Worm (Caenorhabditis elegans) whole organism, L1 larva: Measurements from ENCODE around the gene F18A11.3.
A peak's percentile ranks its signal among the peaks of the same experiment; 100 is the strongest.
"Not testable (repeated sequence)": the region's sequence is repeated elsewhere in the genome, so short reads cannot be mapped to it uniquely, and the experiment has no call there.

Experiments used
- C16A3.4 ChIP-seq: fragments of 150-350 bp; optimal IDR thresholded peaks from 2 replicates; lab custom pipeline; 2014; ENCODE audit warnings: missing biosample characterization, missing genetic modification characterization
- C34B4.2 ChIP-seq: sonication (generic microtip); optimal IDR thresholded peaks from 2 replicates; lab custom pipeline; 2017; ENCODE audit warnings: mild to moderate bottlenecking, missing genetic modification characterization, missing compliant biosample characterization
- F16B12.6 ChIP-seq: fragments of 150-350 bp; optimal IDR thresholded peaks from 2 replicates; lab custom pipeline; 2014; ENCODE audit warnings: missing biosample characterization, missing genetic modification characterization
- alr-1 ChIP-seq: fragments of 200-800 bp; sonication (Bioruptor generic); optimal IDR thresholded peaks from 2 replicates; lab custom pipeline; 2018; ENCODE audit warnings: borderline replicate concordance, mild to moderate bottlenecking, missing genetic modification characterization, missing compliant biosample characterization
- aly-2 ChIP-seq: fragments of 150-350 bp; optimal IDR thresholded peaks from 2 replicates; lab custom pipeline; 2014; ENCODE audit warnings: missing biosample characterization, missing genetic modification characterization
- ama-1 ChIP-seq: fragments of 150-350 bp; optimal IDR thresholded peaks from 2 replicates; lab custom pipeline; 2014
- blmp-1 ChIP-seq: fragments of 150-350 bp; optimal IDR thresholded peaks from 2 replicates; lab custom pipeline; 2014; ENCODE audit warnings: missing biosample characterization, missing genetic modification characterization
- ceh-63 ChIP-seq: fragments of 200-800 bp; sonication (Bioruptor generic); optimal IDR thresholded peaks from 2 replicates; lab custom pipeline; 2018; ENCODE audit warnings: mild to moderate bottlenecking, missing genetic modification characterization, missing compliant biosample characterization
- ceh-8 ChIP-seq: fragments of 200-800 bp; sonication (Bioruptor generic); optimal IDR thresholded peaks from 2 replicates; lab custom pipeline; 2018; ENCODE audit warnings: mild to moderate bottlenecking, missing genetic modification characterization, moderate library complexity, missing compliant biosample characterization
- ceh-88 ChIP-seq: fragments of 200-800 bp; sonication (Bioruptor generic); IDR thresholded peaks from 2 replicates; pipeline ENCODE4 v1.3.6; 2022; ENCODE audit warnings: missing genetic modification characterization, missing compliant biosample characterization
- dpl-1 ChIP-seq, 3 experiments: fragments of 150-350 bp in 2 of 3; sonication (generic microtip) in 1 of 3; optimal IDR thresholded peaks; 2 replicates each; lab custom pipeline; 2014 to 2017; ENCODE audit warnings: missing biosample characterization in 3 of 3, missing genetic modification characterization in 3 of 3, missing genetic modification reagents in 3 of 3
- dsc-1 ChIP-seq: sonication (generic microtip); optimal IDR thresholded peaks from 2 replicates; lab custom pipeline; 2016; ENCODE audit warnings: mild to moderate bottlenecking, missing genetic modification characterization, missing compliant biosample characterization
- efl-1 ChIP-seq, 4 experiments: fragments of 150-350 bp; optimal IDR thresholded peaks in 3 of 4; peaks in 1 of 4; 1 replicate in 1 of 4; 2 replicates in 3 of 4; lab custom pipeline; 2014; ENCODE audit warnings: missing biosample characterization in 2 of 4, missing genetic modification characterization in 2 of 4, missing genetic modification reagents in 2 of 4
- egl-13 ChIP-seq: sonication (generic microtip); optimal IDR thresholded peaks from 2 replicates; lab custom pipeline; 2016; ENCODE audit warnings: missing genotype, missing genetic modification reagents, missing genetic modification characterization, missing compliant biosample characterization
- elt-2 ChIP-seq: sonication (generic microtip); optimal IDR thresholded peaks from 2 replicates; lab custom pipeline; 2016; ENCODE audit warnings: missing genetic modification characterization, mild to moderate bottlenecking, inconsistent platforms, missing compliant biosample characterization, missing genetic modification reagents
- elt-3 ChIP-seq, 6 experiments: fragments of 150-350 bp in 1 of 6; sonication (generic microtip); optimal IDR thresholded peaks; 2 replicates each; lab custom pipeline; 2017 to 2018; ENCODE audit warnings: missing biosample characterization in 6 of 6, missing genetic modification characterization in 6 of 6, inconsistent platforms in 1 of 6
- fkh-10 ChIP-seq: sonication (generic microtip); optimal IDR thresholded peaks from 2 replicates; lab custom pipeline; 2017; ENCODE audit warnings: missing biosample characterization, missing genetic modification reagents, missing genetic modification characterization
- fos-1 ChIP-seq: fragments of 150-350 bp; optimal IDR thresholded peaks from 2 replicates; lab custom pipeline; 2014; ENCODE audit warnings: missing biosample characterization, missing genetic modification characterization
- grh-1 ChIP-seq: fragments of 200-800 bp; sonication (Bioruptor generic); IDR thresholded peaks from 2 replicates; pipeline ENCODE4 v1.3.6; 2022; ENCODE audit warnings: missing genetic modification reagents, missing genetic modification characterization, missing compliant biosample characterization
- hlh-4 ChIP-seq: sonication (generic microtip); optimal IDR thresholded peaks from 2 replicates; lab custom pipeline; 2016; ENCODE audit warnings: mild to moderate bottlenecking, missing genetic modification characterization, missing compliant biosample characterization
- irx-1 ChIP-seq: sonication (generic microtip); optimal IDR thresholded peaks from 2 replicates; lab custom pipeline; 2016; ENCODE audit warnings: missing genetic modification characterization, missing compliant biosample characterization
- jun-1 ChIP-seq: fragments of 150-350 bp; optimal IDR thresholded peaks from 2 replicates; lab custom pipeline; 2014; ENCODE audit warnings: missing biosample characterization, missing genetic modification reagents, missing genetic modification characterization
- lin-35 ChIP-seq, 2 experiments: fragments of 150-350 bp; optimal IDR thresholded peaks; 2 replicates each; lab custom pipeline; 2014; ENCODE audit warnings: missing biosample characterization in 2 of 2, missing genetic modification characterization in 2 of 2, missing genetic modification reagents in 2 of 2
- lin-39 ChIP-seq: fragments of 150-350 bp; optimal IDR thresholded peaks from 2 replicates; lab custom pipeline; 2014; ENCODE audit warnings: missing biosample characterization, missing genetic modification reagents, missing genetic modification characterization
- lir-3 ChIP-seq: sonication (generic microtip); optimal IDR thresholded peaks from 2 replicates; lab custom pipeline; 2016; ENCODE audit warnings: mild to moderate bottlenecking, missing genetic modification characterization, moderate library complexity, missing compliant biosample characterization; ENCODE audit not compliant: poor library complexity
- lsy-2 ChIP-seq, 2 experiments: fragments of 150-350 bp; optimal IDR thresholded peaks; 2 replicates each; lab custom pipeline; 2014; ENCODE audit warnings: missing biosample characterization in 2 of 2, missing genetic modification characterization in 2 of 2
- mdl-1 ChIP-seq, 2 experiments: fragments of 150-350 bp; optimal IDR thresholded peaks; 2 replicates each; lab custom pipeline; 2014 to 2017; ENCODE audit warnings: missing biosample characterization in 2 of 2, missing genetic modification characterization in 2 of 2, inconsistent platforms in 1 of 2
- mef-2 ChIP-seq: fragments of 150-350 bp; optimal IDR thresholded peaks from 2 replicates; lab custom pipeline; 2014; ENCODE audit warnings: missing biosample characterization, missing genetic modification characterization
- nhr-11 ChIP-seq: fragments of 150-350 bp; optimal IDR thresholded peaks from 2 replicates; lab custom pipeline; 2014; ENCODE audit warnings: missing biosample characterization, missing genetic modification characterization
- nhr-12 ChIP-seq: sonication (generic microtip); optimal IDR thresholded peaks from 2 replicates; lab custom pipeline; 2017; ENCODE audit warnings: missing biosample characterization, missing genetic modification characterization
- nhr-28 ChIP-seq: fragments of 150-350 bp; optimal IDR thresholded peaks from 2 replicates; lab custom pipeline; 2014; ENCODE audit warnings: missing biosample characterization, missing genetic modification characterization
- nhr-84 ChIP-seq: sonication (generic microtip); optimal IDR thresholded peaks from 2 replicates; lab custom pipeline; 2017; ENCODE audit warnings: missing biosample characterization, missing genetic modification characterization
- nhr-85 ChIP-seq: sonication (generic microtip); peaks from one replicate; lab custom pipeline; 2016; ENCODE audit warnings: missing genetic modification characterization, inconsistent platforms, missing compliant biosample characterization
- nhr-90 ChIP-seq: sonication (generic microtip); optimal IDR thresholded peaks from 2 replicates; lab custom pipeline; 2016; ENCODE audit warnings: mild to moderate bottlenecking, missing genetic modification characterization, missing compliant biosample characterization; ENCODE audit not compliant: poor library complexity
- pag-3 ChIP-seq: sonication (generic microtip); optimal IDR thresholded peaks from 2 replicates; lab custom pipeline; 2017; ENCODE audit warnings: missing genetic modification characterization, mild to moderate bottlenecking, missing compliant biosample characterization, antibody characterized with exemption, borderline replicate concordance; ENCODE audit not compliant: insufficient read depth
- skn-1 ChIP-seq: fragments of 150-350 bp; optimal IDR thresholded peaks from 2 replicates; lab custom pipeline; 2014; ENCODE audit warnings: missing biosample characterization, missing genetic modification characterization
- snu-23 ChIP-seq: sonication (generic microtip); optimal IDR thresholded peaks from 2 replicates; lab custom pipeline; 2016; ENCODE audit warnings: missing genetic modification characterization, missing compliant biosample characterization
- sup-37 ChIP-seq: fragments of 200-800 bp; sonication (Bioruptor generic); optimal IDR thresholded peaks from 2 replicates; lab custom pipeline; 2018; ENCODE audit warnings: mild to moderate bottlenecking, missing genetic modification characterization, missing compliant biosample characterization
- swsn-7 ChIP-seq: sonication (generic microtip); optimal IDR thresholded peaks from 2 replicates; lab custom pipeline; 2016; ENCODE audit warnings: missing genetic modification characterization, missing compliant biosample characterization
- tbx-2 ChIP-seq: sonication (generic microtip); optimal IDR thresholded peaks from 2 replicates; lab custom pipeline; 2016; ENCODE audit warnings: missing genetic modification characterization, missing compliant biosample characterization
- tlp-1 ChIP-seq: fragments of 150-350 bp; optimal IDR thresholded peaks from 2 replicates; lab custom pipeline; 2014; ENCODE audit warnings: missing biosample characterization, missing genetic modification characterization
- unc-30 ChIP-seq: sonication (generic microtip); optimal IDR thresholded peaks from 2 replicates; lab custom pipeline; 2017; ENCODE audit warnings: missing biosample characterization, missing genetic modification characterization
- unc-98 ChIP-seq: fragments of 200-800 bp; sonication (Bioruptor generic); IDR thresholded peaks from 2 replicates; pipeline ENCODE4 v1.3.6; 2022; ENCODE audit warnings: missing genetic modification characterization, missing compliant biosample characterization
- vab-15 ChIP-seq: sonication (generic microtip); optimal IDR thresholded peaks from 2 replicates; lab custom pipeline; 2017; ENCODE audit warnings: missing genotype, mild to moderate bottlenecking, missing genetic modification characterization, missing compliant biosample characterization
- ztf-11 ChIP-seq, 2 experiments: sonication (generic microtip); optimal IDR thresholded peaks; 2 replicates each; lab custom pipeline; 2016 to 2017; ENCODE audit warnings: missing genetic modification characterization in 2 of 2, missing biosample characterization in 1 of 2, missing compliant biosample characterization in 1 of 2

Gene F18A11.3

ce11 chrII:13043433-13044054 lies 6.9 kb upstream of the F18A11.3 start, which contains the start of gene puf-6:
Gene puf-6, minus strand, starts transcription at chrII:13043445.
- not testable (repeated sequence) for TF ChIP-seq blmp-1; egl-13 (tag; lab: Kevin White, UChicago); nhr-11

- TF ChIP-seq grh-1 (GFP tag; lab: Robert Waterston, UW); nhr-85 (tag; lab: Kevin White, UChicago); nhr-90 (tag; lab: Kevin White, UChicago): not testable (repeated sequence)
These were observed 4.9 kb downstream of the F18A11.3 start, which contains the start of gene F18A11.2 for ce11 chrII:13031649-13032191. Gene F18A11.2, plus strand, starts transcription at chrII:13031699.

- no peak for TF ChIP-seq lin-39 (tag; lab: Kevin White, UChicago)
- no peak for TF ChIP-seq nhr-12
- TF ChIP-seq ztf-11 (tag; optimal IDR thresholded peaks at IDR 0.05; lab: Kevin White, UChicago): no peak
- peak; percentile 47 for TF ChIP-seq C16A3.4 (tag; lab: Kevin White, UChicago)
- peak; percentile 22 to 81 for TF ChIP-seq lsy-2 (tag; optimal IDR thresholded peaks at IDR 0.05; lab: Kevin White, UChicago)
- TF ChIP-seq fos-1 (tag; lab: Kevin White, UChicago): peak; percentile 59
- TF ChIP-seq efl-1 (optimal IDR thresholded peaks at IDR 0.05; lab: Kevin White, UChicago): peak; percentile 73 to 81
- peak; percentile 81 to 97 for TF ChIP-seq efl-1 (GFP tag; optimal IDR thresholded peaks at IDR 0.05 in 1 of 2; lab: Kevin White, UChicago)
- TF ChIP-seq lin-35 (GFP tag; optimal IDR thresholded peaks at IDR 0.05; lab: Kevin White, UChicago): peak; percentile 42 to 80
- TF ChIP-seq jun-1: peak; percentile 43
- TF ChIP-seq unc-98 (GFP tag; lab: Robert Waterston, UW): no peak
- TF ChIP-seq sup-37 (GFP tag; lab: Kevin White, UChicago): no peak
- peak; percentile 50 to 83 (median 60) for TF ChIP-seq dpl-1 (GFP tag; optimal IDR thresholded peaks at IDR 0.05; lab: Kevin White, UChicago)
- TF ChIP-seq nhr-84 (tag; lab: Kevin White, UChicago): no peak
- TF ChIP-seq ceh-63 (GFP tag; lab: Kevin White, UChicago): no peak
- TF ChIP-seq dsc-1: peak; percentile 13
- peak; percentile 1 for TF ChIP-seq aly-2 (tag; lab: Kevin White, UChicago)
- TF ChIP-seq ceh-88: no peak; the same call in 1 of the 2 replicates
- peak in 1 of 2 experiments; percentile 60 for TF ChIP-seq mdl-1 (tag; optimal IDR thresholded peaks at IDR 0.05; lab: Kevin White, UChicago)
- no peak for TF ChIP-seq grh-1 (GFP tag; lab: Robert Waterston, UW)
- TF ChIP-seq alr-1: no peak
- TF ChIP-seq ceh-8 (GFP tag; lab: Kevin White, UChicago): no peak
- TF ChIP-seq ama-1 (lab: Kevin White, UChicago): no peak
- TF ChIP-seq nhr-28 (tag; lab: Kevin White, UChicago): no peak
- no peak for TF ChIP-seq elt-2 (tag; lab: Kevin White, UChicago)
- TF ChIP-seq swsn-7 (tag; lab: Kevin White, UChicago): peak; percentile 43
- peak; percentile 7 for TF ChIP-seq skn-1 (tag; lab: Kevin White, UChicago)
- no peak for TF ChIP-seq vab-15 (tag; lab: Kevin White, UChicago)
- no peak for TF ChIP-seq pag-3 (tag; lab: Kevin White, UChicago)
- no peak for TF ChIP-seq unc-30 (tag; lab: Kevin White, UChicago)
- TF ChIP-seq nhr-11: no peak
- TF ChIP-seq lir-3: no peak
- peak; percentile 68 for TF ChIP-seq F16B12.6 (tag; lab: Kevin White, UChicago)
- peak; percentile 79 for TF ChIP-seq snu-23 (GFP tag; lab: Kevin White, UChicago)
- no peak for TF ChIP-seq hlh-4 (tag; lab: Kevin White, UChicago)
- no peak for TF ChIP-seq C34B4.2 (tag; lab: Kevin White, UChicago)
- peak; percentile 27 for TF ChIP-seq irx-1 (tag; lab: Kevin White, UChicago)
- TF ChIP-seq fkh-10: no peak
- peak in 2 of 6 experiments; percentile 39 to 47 for TF ChIP-seq elt-3 (tag; optimal IDR thresholded peaks at IDR 0.05; lab: Kevin White, UChicago)
- TF ChIP-seq tlp-1 (tag; lab: Kevin White, UChicago): no peak
- TF ChIP-seq tbx-2: peak; percentile 47
- no peak for TF ChIP-seq mef-2 (tag; lab: Kevin White, UChicago)
These were observed 6.0 kb downstream of the F18A11.3 start for ce11 chrII:13030567-13031188.
